Worm (Caenorhabditis elegans) whole organism, late embryonic: ENCODE results near the gene T25E4.2.
"Not testable (repeated sequence)": the region's sequence is repeated elsewhere in the genome, so short reads cannot be mapped to it uniquely, and the experiment has no call there.

Experiments
- C38D4.7 ChIP-seq: fragments of 200-800 bp; sonication (Bioruptor generic); optimal IDR thresholded peaks from 2 replicates; lab custom pipeline; 2018; ENCODE audit warnings: mild to moderate bottlenecking, missing genetic modification characterization, moderate library complexity, missing compliant biosample characterization
- K02D7.2 ChIP-seq: sonication (generic microtip); optimal IDR thresholded peaks from 2 replicates; lab custom pipeline; 2017; ENCODE audit warnings: mild to moderate bottlenecking, missing genetic modification characterization, missing compliant biosample characterization
- K09A11.1 ChIP-seq: sonication (generic microtip); optimal IDR thresholded peaks from 2 replicates; lab custom pipeline; 2017; ENCODE audit warnings: antibody characterized with exemption, mild to moderate bottlenecking, missing genetic modification characterization, missing compliant biosample characterization; ENCODE audit not compliant: insufficient read depth
- ahr-1 ChIP-seq: sonication (generic microtip); optimal IDR thresholded peaks from 2 replicates; lab custom pipeline; 2016; ENCODE audit warnings: missing genetic modification characterization, missing compliant biosample characterization
- ama-1 ChIP-seq: fragments of 150-350 bp; optimal IDR thresholded peaks from 2 replicates; lab custom pipeline; 2014
- ceh-18 ChIP-seq: sonication (generic microtip); optimal IDR thresholded peaks from 2 replicates; lab custom pipeline; 2016; ENCODE audit warnings: missing genetic modification characterization, missing compliant biosample characterization
- ceh-2 ChIP-seq: sonication (generic microtip); optimal IDR thresholded peaks from 2 replicates; lab custom pipeline; 2016; ENCODE audit warnings: missing genotype, missing genetic modification characterization, missing compliant biosample characterization
- ceh-22 ChIP-seq: sonication (generic microtip); optimal IDR thresholded peaks from 2 replicates; lab custom pipeline; 2017; ENCODE audit warnings: missing biosample characterization, missing genetic modification characterization
- ceh-34 ChIP-seq: sonication (generic microtip); optimal IDR thresholded peaks from 2 replicates; lab custom pipeline; 2016; ENCODE audit warnings: mild to moderate bottlenecking, missing genetic modification characterization, missing compliant biosample characterization
- ceh-45 ChIP-seq: fragments of 200-800 bp; sonication (Bioruptor generic); IDR thresholded peaks from 2 replicates; pipeline ENCODE4 v1.3.6; 2022; ENCODE audit warnings: missing genetic modification reagents, missing genetic modification characterization, missing compliant biosample characterization
- ceh-6 ChIP-seq: fragments of 200-800 bp; sonication (Bioruptor generic); optimal IDR thresholded peaks from 2 replicates; lab custom pipeline; 2018; ENCODE audit warnings: mild to moderate bottlenecking, missing genetic modification characterization, missing compliant biosample characterization
- ceh-9 ChIP-seq: sonication (generic microtip); optimal IDR thresholded peaks from 2 replicates; lab custom pipeline; 2016; ENCODE audit warnings: mild to moderate bottlenecking, missing genetic modification characterization, inconsistent platforms, missing compliant biosample characterization
- dve-1 ChIP-seq: sonication (generic microtip); optimal IDR thresholded peaks from 2 replicates; lab custom pipeline; 2017; ENCODE audit warnings: antibody characterized with exemption, mild to moderate bottlenecking, missing genetic modification characterization, missing compliant biosample characterization
- elt-2 ChIP-seq: sonication (generic microtip); optimal IDR thresholded peaks from 2 replicates; lab custom pipeline; 2016; ENCODE audit warnings: missing genetic modification reagents, missing genetic modification characterization, missing compliant biosample characterization
- elt-4 ChIP-seq: sonication (generic microtip); optimal IDR thresholded peaks from 2 replicates; lab custom pipeline; 2016; ENCODE audit warnings: missing genetic modification characterization, missing compliant biosample characterization
- eyg-1 ChIP-seq: sonication (generic microtip); optimal IDR thresholded peaks from 2 replicates; lab custom pipeline; 2016; ENCODE audit warnings: missing genotype, missing genetic modification characterization, missing compliant biosample characterization
- hlh-15 ChIP-seq: sonication (generic microtip); optimal IDR thresholded peaks from 2 replicates; lab custom pipeline; 2016; ENCODE audit warnings: missing genetic modification characterization, missing compliant biosample characterization
- hlh-6 ChIP-seq: sonication (generic microtip); optimal IDR thresholded peaks from 2 replicates; lab custom pipeline; 2016; ENCODE audit warnings: missing genotype, missing genetic modification characterization, missing compliant biosample characterization
- hlh-8 ChIP-seq: sonication (generic microtip); optimal IDR thresholded peaks from 2 replicates; lab custom pipeline; 2016; ENCODE audit warnings: missing genotype, missing genetic modification characterization, missing compliant biosample characterization
- lin-11 ChIP-seq: fragments of 200-800 bp; sonication (Bioruptor generic); optimal IDR thresholded peaks from 2 replicates; lab custom pipeline; 2018; ENCODE audit warnings: mild to moderate bottlenecking, missing genetic modification characterization, missing compliant biosample characterization
- madf-2 ChIP-seq: sonication (generic microtip); optimal IDR thresholded peaks from 2 replicates; lab custom pipeline; 2017; ENCODE audit warnings: missing genetic modification characterization, missing compliant biosample characterization
- nhr-11 ChIP-seq: fragments of 150-350 bp; optimal IDR thresholded peaks from 2 replicates; lab custom pipeline; 2014; ENCODE audit warnings: missing biosample characterization, missing genetic modification characterization
- nhr-232 ChIP-seq: sonication (generic microtip); optimal IDR thresholded peaks from 2 replicates; lab custom pipeline; 2016; ENCODE audit warnings: missing genetic modification characterization, missing compliant biosample characterization
- npax-4 ChIP-seq: sonication (generic microtip); optimal IDR thresholded peaks from 2 replicates; lab custom pipeline; 2016; ENCODE audit warnings: missing genetic modification characterization, missing compliant biosample characterization
- odd-2 ChIP-seq: sonication (generic microtip); optimal IDR thresholded peaks from 2 replicates; lab custom pipeline; 2017; ENCODE audit warnings: antibody characterized with exemption, mild to moderate bottlenecking, missing genetic modification characterization, missing compliant biosample characterization
- pag-3 ChIP-seq: sonication (generic microtip); optimal IDR thresholded peaks from 2 replicates; lab custom pipeline; 2016; ENCODE audit warnings: missing compliant biosample characterization, missing genetic modification characterization, borderline replicate concordance
- pax-1 ChIP-seq: fragments of 150-350 bp; optimal IDR thresholded peaks from 2 replicates; lab custom pipeline; 2014; ENCODE audit warnings: missing biosample characterization, missing genetic modification characterization
- rnt-1 ChIP-seq: sonication (generic microtip); optimal IDR thresholded peaks from 2 replicates; lab custom pipeline; 2016; ENCODE audit warnings: missing genetic modification characterization, missing compliant biosample characterization
- sox-4 ChIP-seq: sonication (generic microtip); optimal IDR thresholded peaks from 2 replicates; lab custom pipeline; 2017; ENCODE audit warnings: mild to moderate bottlenecking, missing genetic modification characterization, inconsistent platforms, missing compliant biosample characterization
- tbx-2 ChIP-seq: sonication (generic microtip); optimal IDR thresholded peaks from 2 replicates; lab custom pipeline; 2016; ENCODE audit warnings: missing genetic modification characterization, missing compliant biosample characterization
- tbx-7 ChIP-seq: sonication (generic microtip); optimal IDR thresholded peaks from 2 replicates; lab custom pipeline; 2016; ENCODE audit warnings: missing genotype, missing genetic modification characterization, missing compliant biosample characterization
- ttx-3 ChIP-seq: sonication (generic microtip); optimal IDR thresholded peaks from 2 replicates; lab custom pipeline; 2016; ENCODE audit warnings: missing genetic modification reagents, missing genetic modification characterization, missing compliant biosample characterization
- unc-55 ChIP-seq: sonication (generic microtip); optimal IDR thresholded peaks from 2 replicates; lab custom pipeline; 2017; ENCODE audit warnings: missing biosample characterization, missing genetic modification reagents, missing genetic modification characterization
- ztf-16 ChIP-seq: sonication (generic microtip); optimal IDR thresholded peaks from 2 replicates; lab custom pipeline; 2017; ENCODE audit warnings: missing genetic modification characterization, missing compliant biosample characterization

The T25E4.2 gene

ce11 chrII:5582309-5582708 is at the start of gene T25E4.2:
TSS of gene T25E4.2 (minus strand) at chrII:5582409.
- no peak for TF ChIP-seq ceh-6
- TF ChIP-seq ceh-9 = no peak
- no peak for TF ChIP-seq odd-2 (tag; lab: Kevin White, UChicago)
- TF ChIP-seq nhr-232 = no peak
- TF ChIP-seq pag-3 = no peak
- no peak for TF ChIP-seq npax-4 (tag; lab: Kevin White, UChicago)
- no peak for TF ChIP-seq dve-1 (tag; lab: Kevin White, UChicago)
- TF ChIP-seq pax-1 (tag; lab: Kevin White, UChicago) = no peak
- no peak for TF ChIP-seq lin-11
- TF ChIP-seq ama-1 (lab: Kevin White, UChicago) = no peak
- TF ChIP-seq hlh-8 (tag; lab: Kevin White, UChicago) = no peak
- no peak for TF ChIP-seq nhr-11
- no peak for TF ChIP-seq ztf-16
- TF ChIP-seq tbx-7 = no peak
- TF ChIP-seq eyg-1 (tag; lab: Kevin White, UChicago) = no peak
- no peak for TF ChIP-seq rnt-1 (tag; lab: Kevin White, UChicago)
- no peak for TF ChIP-seq ttx-3 (tag; lab: Kevin White, UChicago)
- TF ChIP-seq ceh-34 = no peak
- TF ChIP-seq ceh-18 = no peak

ce11 chrII:5630851-5631401 is 48.7 kb upstream of the T25E4.2 start, which contains the start of the genes F59E12.6 and npl-4.1:
TSS of gene F59E12.6 (minus strand) at chrII:5630951.
TSS of gene npl-4.1 (plus strand) at chrII:5631351.
- not testable (repeated sequence) for TF ChIP-seq K02D7.2, madf-2, K09A11.1 (tag; lab: Kevin White, UChicago)

ce11 chrII:5628326-5628818 is 46.2 kb upstream of the T25E4.2 start, which contains the start of gene F59E12.15:
TSS of gene F59E12.15 (minus strand) at chrII:5628376.
- no peak for TF ChIP-seq ceh-2 (tag; lab: Kevin White, UChicago)
- TF ChIP-seq elt-4 (tag; lab: Kevin White, UChicago) = no peak
- no peak for TF ChIP-seq sox-4 (tag; lab: Kevin White, UChicago)
- TF ChIP-seq ceh-22 (tag; lab: Kevin White, UChicago) = no peak
- TF ChIP-seq hlh-8 (tag; lab: Kevin White, UChicago) = no peak

- TF ChIP-seq ahr-1; hlh-15 (tag; lab: Kevin White, UChicago); unc-55 (GFP tag; lab: Kevin White, UChicago): not testable (repeated sequence)
- TF ChIP-seq, all 69 proteins: peak for 0; not testable (repeated sequence) for 69
These were observed 40.3 kb upstream of the T25E4.2 start, which contains the start of the genes eif-3.L and npl-4.2 for ce11 chrII:5622383-5622939. TSS of gene eif-3.L (minus strand) at chrII:5622483. TSS of gene npl-4.2 (plus strand) at chrII:5622889.

- TF ChIP-seq C38D4.7 (GFP tag; lab: Kevin White, UChicago) (no peak), ztf-16 (no peak), hlh-15 (tag; lab: Kevin White, UChicago) (no peak), unc-55 (GFP tag; lab: Kevin White, UChicago) (no peak), hlh-6 (tag; lab: Kevin White, UChicago) (no peak), ceh-45 (GFP tag; lab: Robert Waterston, UW) (no peak), tbx-2 (tag; lab: Kevin White, UChicago) (no peak), elt-2 (peak; percentile 45), nhr-232 (no peak)
These were observed 37.1 kb upstream of the T25E4.2 start, which contains the start of gene dhs-6 for ce11 chrII:5619298-5619697. TSS of gene dhs-6 (minus strand) at chrII:5619319.
